Fruit fly (Drosophila melanogaster) whole organism, embryonic: ENCODE data around the gene Glys.

Experiments used
- Adf1 ChIP-seq: fragments of 200-800 bp; sonication (Bioruptor generic); IDR thresholded peaks from 2 replicates; pipeline ENCODE4 v1.3.6; 2022; ENCODE audit warnings: missing biosample characterization, missing genetic modification characterization
- CG10321 ChIP-seq: fragments of 200-800 bp; sonication (Bioruptor generic); IDR thresholded peaks from 2 replicates; pipeline ENCODE4 v1.3.6; 2022; ENCODE audit warnings: missing biosample characterization, missing genetic modification characterization
- CG10543 ChIP-seq: fragments of 200-800 bp; sonication (Bioruptor generic); optimal IDR thresholded peaks from 3 replicates; lab custom pipeline; 2017; ENCODE audit warnings: missing biosample characterization, mild to moderate bottlenecking, missing genetic modification characterization, moderate library complexity
- CG11560 ChIP-seq: fragments of 200-800 bp; sonication (Bioruptor generic); IDR thresholded peaks from 3 replicates; pipeline ENCODE4 v1.3.6; 2022; ENCODE audit warnings: missing biosample characterization, missing genetic modification characterization
- CG12769 ChIP-seq: fragments of 200-800 bp; sonication (Bioruptor generic); optimal IDR thresholded peaks from 2 replicates; lab custom pipeline; 2019; ENCODE audit warnings: missing biosample characterization, mild to moderate bottlenecking, missing genetic modification characterization, moderate library complexity
- CG13123 ChIP-seq: fragments of 200-800 bp; sonication (Bioruptor generic); optimal IDR thresholded peaks from 2 replicates; lab custom pipeline; 2016; ENCODE audit warnings: missing biosample characterization, missing genetic modification characterization
- CG13894 ChIP-seq: fragments of 200-800 bp; sonication (Bioruptor generic); optimal IDR thresholded peaks from 3 replicates; lab custom pipeline; 2018; ENCODE audit warnings: missing biosample characterization, mild to moderate bottlenecking, missing genetic modification characterization, moderate library complexity
- CG15073 ChIP-seq: fragments of 200-800 bp; sonication (Bioruptor generic); optimal IDR thresholded peaks from 2 replicates; lab custom pipeline; 2016; ENCODE audit warnings: missing biosample characterization, missing genetic modification characterization
- CG2199 ChIP-seq: fragments of 200-800 bp; sonication (Bioruptor generic); IDR thresholded peaks from 3 replicates; pipeline ENCODE4 v1.3.6; 2022; ENCODE audit warnings: missing biosample characterization, missing genetic modification characterization
- CG3065 ChIP-seq: fragments of 200-800 bp; sonication (Bioruptor generic); optimal IDR thresholded peaks from 2 replicates; lab custom pipeline; 2016; ENCODE audit warnings: missing biosample characterization, missing genetic modification characterization
- CG31365 ChIP-seq: fragments of 200-800 bp; sonication (Bioruptor generic); optimal IDR thresholded peaks from 2 replicates; lab custom pipeline; 2018; ENCODE audit warnings: missing biosample characterization, mild to moderate bottlenecking, missing genetic modification characterization
- CG6683 ChIP-seq: fragments of 200-800 bp; sonication (Bioruptor generic); optimal IDR thresholded peaks from 2 replicates; lab custom pipeline; 2017; ENCODE audit warnings: missing biosample characterization, mild to moderate bottlenecking, missing genetic modification characterization, missing genetic modification reagents
- CG8281 ChIP-seq: fragments of 200-800 bp; sonication (Bioruptor generic); optimal IDR thresholded peaks from 2 replicates; lab custom pipeline; 2018; ENCODE audit warnings: missing biosample characterization, mild to moderate bottlenecking, missing genetic modification characterization, moderate library complexity
- CG9437 ChIP-seq: fragments of 200-800 bp; sonication (Bioruptor generic); optimal IDR thresholded peaks from 2 replicates; lab custom pipeline; 2018; ENCODE audit warnings: missing biosample characterization, mild to moderate bottlenecking, missing genetic modification characterization
- Doc2 ChIP-seq: fragments of 200-800 bp; sonication (Bioruptor generic); IDR thresholded peaks from 2 replicates; pipeline ENCODE4 v1.3.6; 2022; ENCODE audit warnings: missing biosample characterization, missing genetic modification characterization
- Doc3 ChIP-seq: fragments of 200-800 bp; sonication (Bioruptor generic); IDR thresholded peaks from 3 replicates; pipeline ENCODE4 v1.3.6; 2022; ENCODE audit warnings: missing biosample characterization, missing genetic modification characterization; ENCODE audit not compliant: partially characterized antibody
- HLH4C ChIP-seq: fragments of 200-800 bp; sonication (Bioruptor generic); IDR thresholded peaks from 3 replicates; pipeline ENCODE4 v1.3.6; 2022; ENCODE audit warnings: missing biosample characterization, missing genetic modification characterization; ENCODE audit not compliant: partially characterized antibody
- Hr78 ChIP-seq, 2 experiments: fragments of 200-800 bp in 1 of 2; fragments of >200 bp in 1 of 2; sonication (Bioruptor generic) in 1 of 2; optimal IDR thresholded peaks; 2 replicates each; lab custom pipeline; 2017 to 2019; ENCODE audit warnings: missing biosample characterization in 2 of 2, missing genetic modification characterization in 2 of 2, mild to moderate bottlenecking in 1 of 2, moderate library complexity in 1 of 2
- Jarid2 ChIP-seq: fragments of 200-800 bp; sonication (Bioruptor generic); optimal IDR thresholded peaks from 3 replicates; lab custom pipeline; 2017; ENCODE audit warnings: mild to moderate bottlenecking, missing biosample characterization, missing genetic modification reagents, missing genetic modification characterization
- Lim3 ChIP-seq: fragments of 200-800 bp; sonication (Bioruptor generic); IDR thresholded peaks from 2 replicates; pipeline ENCODE4 v1.3.6; 2022; ENCODE audit warnings: missing biosample characterization, missing genetic modification characterization
- MBD-R2 ChIP-seq: fragments of 200-800 bp; sonication (Bioruptor generic); IDR thresholded peaks from 2 replicates; pipeline ENCODE4 v1.3.6; 2022; ENCODE audit warnings: missing biosample characterization, missing genetic modification characterization
- MTF-1 ChIP-seq: fragments of 200-800 bp; sonication (Bioruptor generic); optimal IDR thresholded peaks from 2 replicates; lab custom pipeline; 2018; ENCODE audit warnings: missing biosample characterization, mild to moderate bottlenecking, missing genetic modification characterization, borderline replicate concordance
- Optix ChIP-seq: fragments of 200-800 bp; sonication (Bioruptor generic); IDR thresholded peaks from 3 replicates; pipeline ENCODE4 v1.3.6; 2022; ENCODE audit warnings: missing biosample characterization, missing genetic modification characterization
- Rfx ChIP-seq: fragments of 200-800 bp; sonication (Bioruptor generic); IDR thresholded peaks from 2 replicates; pipeline ENCODE4 v1.3.6; 2022; ENCODE audit warnings: missing biosample characterization, missing genetic modification characterization
- Six4 ChIP-seq: fragments of 200-800 bp; sonication (Bioruptor generic); optimal IDR thresholded peaks from 2 replicates; lab custom pipeline; 2016; ENCODE audit warnings: missing biosample characterization, missing genetic modification characterization
- Stat92E ChIP-seq, 3 experiments: fragments of >200 bp in 2 of 3; fragments of 200-800 bp in 1 of 3; sonication (Bioruptor generic) in 1 of 3; optimal IDR thresholded peaks; 2 replicates each; lab custom pipeline; 2017 to 2019; ENCODE audit warnings: missing biosample characterization in 3 of 3, missing genetic modification characterization in 3 of 3, mild to moderate bottlenecking in 1 of 3, moderate library complexity in 1 of 3
- ab ChIP-seq: fragments of 200-800 bp; sonication (Bioruptor generic); optimal IDR thresholded peaks from 2 replicates; lab custom pipeline; 2016; ENCODE audit warnings: missing biosample characterization, missing genetic modification characterization
- abd-A ChIP-seq: fragments of 200-800 bp; sonication (Bioruptor generic); optimal IDR thresholded peaks from 3 replicates; lab custom pipeline; 2019; ENCODE audit warnings: missing biosample characterization, mild to moderate bottlenecking, missing genetic modification characterization, moderate library complexity
- ci ChIP-seq: fragments of 200-800 bp; sonication (Bioruptor generic); IDR thresholded peaks from 3 replicates; pipeline ENCODE4 v1.3.6; 2022; ENCODE audit warnings: missing biosample characterization, missing genetic modification characterization
- crol ChIP-seq: fragments of 200-800 bp; sonication (Bioruptor generic); IDR thresholded peaks from 2 replicates; pipeline ENCODE4 v1.3.6; 2022; ENCODE audit warnings: missing biosample characterization, missing genetic modification characterization
- cwo ChIP-seq: fragments of 200-800 bp; sonication (Bioruptor generic); optimal IDR thresholded peaks from 3 replicates; lab custom pipeline; 2017; ENCODE audit warnings: missing biosample characterization, missing genetic modification characterization, mild to moderate bottlenecking, moderate library complexity, missing genetic modification reagents
- gsb-n ChIP-seq: fragments of 200-800 bp; sonication (Bioruptor generic); optimal IDR thresholded peaks from 3 replicates; lab custom pipeline; 2018; ENCODE audit warnings: missing biosample characterization, mild to moderate bottlenecking, missing genetic modification characterization
- kah ChIP-seq: fragments of 200-800 bp; sonication (Bioruptor generic); optimal IDR thresholded peaks from 2 replicates; lab custom pipeline; 2018; ENCODE audit warnings: missing biosample characterization, mild to moderate bottlenecking, missing genetic modification characterization
- nmo ChIP-seq: fragments of 200-800 bp; sonication (Bioruptor generic); optimal IDR thresholded peaks from 2 replicates; lab custom pipeline; 2018; ENCODE audit warnings: missing biosample characterization, mild to moderate bottlenecking, missing genetic modification characterization, moderate library complexity
- onecut ChIP-seq: fragments of 200-800 bp; sonication (Bioruptor generic); IDR thresholded peaks from 2 replicates; pipeline ENCODE4 v1.3.6; 2022; ENCODE audit warnings: missing biosample characterization, missing genetic modification characterization
- org-1 ChIP-seq: fragments of 200-800 bp; sonication (Bioruptor generic); optimal IDR thresholded peaks from 2 replicates; lab custom pipeline; 2017; ENCODE audit warnings: missing biosample characterization, missing genetic modification characterization
- pnt ChIP-seq: fragments of 200-800 bp; sonication (Bioruptor generic); optimal IDR thresholded peaks from 3 replicates; lab custom pipeline; 2016; ENCODE audit warnings: missing biosample characterization, missing genetic modification characterization
- ranshi ChIP-seq: fragments of 200-800 bp; sonication (Bioruptor generic); IDR thresholded peaks from 2 replicates; pipeline ENCODE4 v1.3.6; 2022; ENCODE audit warnings: missing biosample characterization, missing genetic modification characterization
- run ChIP-seq: fragments of 200-800 bp; sonication (Bioruptor generic); optimal IDR thresholded peaks from 3 replicates; lab custom pipeline; 2018; ENCODE audit warnings: missing biosample characterization, mild to moderate bottlenecking, missing genetic modification characterization
- sd ChIP-seq: fragments of 200-800 bp; sonication (Bioruptor generic); optimal IDR thresholded peaks from 3 replicates; lab custom pipeline; 2018; ENCODE audit warnings: missing biosample characterization, mild to moderate bottlenecking, missing genetic modification characterization, moderate library complexity
- sens ChIP-seq: fragments of 200-800 bp; sonication (Bioruptor generic); peaks from one replicate; lab custom pipeline; 2016; ENCODE audit warnings: missing biosample characterization, missing genetic modification characterization
- sr ChIP-seq: fragments of 200-800 bp; sonication (Bioruptor generic); IDR thresholded peaks from 3 replicates; pipeline ENCODE4 v1.3.6; 2022; ENCODE audit warnings: missing biosample characterization, missing genetic modification characterization
- ssp ChIP-seq: fragments of 200-800 bp; sonication (Bioruptor generic); IDR thresholded peaks from 2 replicates; pipeline ENCODE4 v1.3.6; 2022; ENCODE audit warnings: missing biosample characterization, missing genetic modification characterization
- tup ChIP-seq: fragments of 200-800 bp; sonication (Bioruptor generic); optimal IDR thresholded peaks from 2 replicates; lab custom pipeline; 2016; ENCODE audit warnings: missing biosample characterization, mild to moderate bottlenecking, missing genetic modification characterization, moderate library complexity
- twi ChIP-seq: fragments of 200-800 bp; optimal IDR thresholded peaks from 2 replicates; lab custom pipeline; 2019; ENCODE audit warnings: missing biosample characterization, mild to moderate bottlenecking, missing genetic modification characterization, moderate library complexity
- z ChIP-seq: fragments of 200-800 bp; sonication (Bioruptor generic); IDR thresholded peaks from 3 replicates; pipeline ENCODE4 v1.3.6; 2022; ENCODE audit warnings: missing biosample characterization, missing genetic modification characterization

The Glys gene

DNA sequence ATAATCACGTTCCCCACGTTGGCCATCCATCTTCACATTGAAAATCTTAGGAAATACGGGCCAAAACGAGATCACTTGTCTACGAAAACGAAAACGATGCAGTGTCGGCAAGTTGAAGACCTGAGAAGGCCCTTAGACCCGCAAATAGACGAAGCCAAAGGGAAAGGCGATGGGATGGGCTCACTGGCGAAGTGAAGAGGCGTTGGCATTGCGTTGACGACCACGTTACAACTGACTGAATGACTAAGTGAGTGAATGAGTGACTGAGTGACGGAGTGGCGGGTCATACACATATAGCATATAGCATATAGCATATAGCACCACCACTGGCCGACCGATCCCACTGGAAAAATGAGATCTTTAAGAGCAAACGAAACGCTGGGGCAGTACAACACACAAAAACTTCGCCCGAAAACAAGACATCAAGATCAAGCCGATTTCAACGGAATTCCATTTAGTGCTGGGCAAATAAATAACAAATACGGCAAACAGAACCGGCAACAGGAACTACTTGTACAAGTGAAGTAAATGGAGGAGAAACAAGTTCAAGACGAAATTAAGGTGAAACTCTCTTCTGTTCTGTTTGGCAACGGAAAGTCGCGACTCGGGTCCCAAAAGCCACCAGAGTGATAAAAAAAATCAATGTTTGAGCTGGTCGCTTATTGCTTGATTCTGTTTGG is 24.2 kb downstream of the Glys start (continued):
- TF ChIP-seq ssp: no peak
- TF ChIP-seq twi (tag; lab: Kevin White, UChicago): no peak
- TF ChIP-seq Six4 (GFP tag; lab: Kevin White, UChicago): no peak
- TF ChIP-seq CG11560 (tag; lab: Robert Waterston, UW): no peak
- TF ChIP-seq Optix (GFP tag; lab: Robert Waterston, UW): no peak
- TF ChIP-seq ci (GFP tag; lab: Robert Waterston, UW): no peak
- no peak for TF ChIP-seq Rfx (GFP tag; lab: Robert Waterston, UW)
- 0 out of 2 replicates have a peak, but pooled peaks have one; percentile 18 for TF ChIP-seq CG10321
- TF ChIP-seq onecut: no peak
- TF ChIP-seq CG15073 (GFP tag; lab: Kevin White, UChicago): no peak
- TF ChIP-seq CG10543: peak; percentile 22
- TF ChIP-seq Doc3 (GFP tag; lab: Robert Waterston, UW): no peak
- TF ChIP-seq Stat92E (GFP tag; optimal IDR thresholded peaks at IDR 0.05; lab: Kevin White, UChicago): peak in 1 of 3 experiments; percentile 83
- TF ChIP-seq CG8281 (tag; lab: Kevin White, UChicago): peak; percentile 99
- TF ChIP-seq HLH4C (GFP tag; lab: Robert Waterston, UW): no peak
- TF ChIP-seq CG13894 (tag; lab: Kevin White, UChicago): peak; percentile 90
- TF ChIP-seq sr (GFP tag; lab: Robert Waterston, UW): peak; percentile 95
- TF ChIP-seq CG31365: no peak
- TF ChIP-seq Lim3 (GFP tag; lab: Robert Waterston, UW): no peak

DNA sequence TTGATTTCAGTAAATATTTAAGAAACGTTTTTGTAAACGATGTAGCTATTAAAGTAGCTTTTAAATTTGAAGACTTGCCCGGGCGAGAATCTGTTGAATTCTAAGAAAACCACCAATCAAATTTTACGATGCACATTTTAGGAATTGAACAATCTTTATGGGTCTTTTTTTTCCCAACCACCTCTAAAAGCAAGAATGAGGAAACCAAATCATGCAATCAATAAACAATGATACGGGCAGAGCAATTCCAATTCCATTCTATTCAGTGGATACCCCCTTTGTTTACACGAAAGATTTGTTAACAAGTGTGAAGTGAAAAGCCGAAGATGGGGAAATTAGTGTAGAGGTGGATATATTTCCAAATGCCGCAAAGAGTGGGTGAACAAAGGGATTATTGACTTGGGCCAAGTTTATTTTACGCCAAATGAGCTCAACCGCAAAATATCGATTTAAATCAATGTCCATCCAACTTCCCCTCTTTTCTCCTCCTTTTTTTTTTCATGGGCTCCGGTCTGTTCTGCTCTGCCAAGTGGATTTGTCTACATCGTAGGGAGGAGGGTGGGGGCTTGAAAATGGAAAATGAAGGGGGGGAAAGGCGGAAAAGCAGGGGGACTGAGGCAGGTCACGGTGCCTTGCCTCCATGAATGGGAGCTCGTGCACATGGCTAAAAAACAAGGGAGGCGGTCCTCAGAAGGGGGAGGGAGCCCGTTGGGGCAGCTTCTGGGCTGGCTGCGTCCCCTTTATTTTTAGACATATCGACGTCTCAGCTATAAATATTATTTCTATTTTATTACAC is 25.5 kb downstream of the Glys start:
- TF ChIP-seq tup (GFP tag; lab: Kevin White, UChicago) (no peak), sd (tag; lab: Kevin White, UChicago) (peak; percentile 38), Rfx (GFP tag; lab: Robert Waterston, UW) (no peak), nmo (GFP tag; lab: Kevin White, UChicago) (no peak), CG6683 (GFP tag; lab: Kevin White, UChicago) (no peak), z (0 out of 3 replicates have a peak, but pooled peaks have one; percentile 25), CG3065 (GFP tag; lab: Kevin White, UChicago) (no peak), MBD-R2 (GFP tag; lab: Robert Waterston, UW) (no peak), abd-A (tag; lab: Kevin White, UChicago) (peak; percentile 71), Six4 (GFP tag; lab: Kevin White, UChicago) (no peak), Jarid2 (GFP tag; lab: Kevin White, UChicago) (no peak), Adf1 (GFP tag; lab: Robert Waterston, UW) (peak; percentile 15; the same call in 1 of the 2 replicates), crol (GFP tag; lab: Robert Waterston, UW) (peak; percentile 94), pnt (GFP tag; lab: Kevin White, UChicago) (no peak), onecut (0 out of 2 replicates have a peak, but pooled peaks have one; percentile 26), gsb-n (tag; lab: Kevin White, UChicago) (no peak), cwo (peak; percentile 30), CG12769 (peak; percentile 10), Stat92E (GFP tag; optimal IDR thresholded peaks at IDR 0.05; lab: Kevin White, UChicago) (peak in 1 of 3 experiments; percentile 19), kah (peak; percentile 25), ranshi (GFP tag; lab: Robert Waterston, UW) (0 out of 2 replicates have a peak, but pooled peaks have one; percentile 8), MTF-1 (GFP tag; lab: Kevin White, UChicago) (no peak), Hr78 (GFP tag; optimal IDR thresholded peaks at IDR 0.05; lab: Kevin White, UChicago) (peak in 1 of 2 experiments; percentile 38), ab (GFP tag; lab: Kevin White, UChicago) (no peak), org-1 (GFP tag; lab: Kevin White, UChicago) (peak; percentile 41), Doc2 (no peak), CG9437 (GFP tag; lab: Kevin White, UChicago) (no peak), CG2199 (GFP tag; lab: Robert Waterston, UW) (0 out of 3 replicates have a peak, but pooled peaks have one; percentile 47), CG13123 (no peak), sens (GFP tag; lab: Kevin White, UChicago) (peak; percentile 56), run (peak; percentile 59)
